Fruit fly (Drosophila melanogaster) whole organism, prepupa: ENCODE data around the gene Syx13.
A peak's percentile ranks its signal among the peaks of the same experiment; 100 is the strongest.

Experiments
- CG10669 ChIP-seq: fragments of 200-800 bp; sonication (Bioruptor generic); optimal IDR thresholded peaks from 3 replicates; lab custom pipeline; 2018; ENCODE audit warnings: missing biosample characterization, mild to moderate bottlenecking, missing genetic modification characterization, moderate library complexity
- CG11294 ChIP-seq: fragments of 200-800 bp; sonication (Bioruptor generic); IDR thresholded peaks from 2 replicates; pipeline ENCODE4 v1.3.6; 2022; ENCODE audit warnings: missing biosample characterization, missing genetic modification characterization
- CG11902 ChIP-seq: fragments of 200-800 bp; sonication (Bioruptor generic); optimal IDR thresholded peaks from 3 replicates; lab custom pipeline; 2016; ENCODE audit warnings: missing biosample characterization, missing genetic modification characterization
- CG15336 ChIP-seq: fragments of 200-800 bp; sonication (Bioruptor generic); IDR thresholded peaks from 2 replicates; pipeline ENCODE4 v1.3.6; 2022; ENCODE audit warnings: missing biosample characterization, missing genetic modification characterization
- CG3032 ChIP-seq: fragments of 200-800 bp; optimal IDR thresholded peaks from 2 replicates; lab custom pipeline; 2019; ENCODE audit warnings: missing biosample characterization, mild to moderate bottlenecking, missing genetic modification characterization, moderate library complexity
- CG31627 ChIP-seq: fragments of 200-800 bp; sonication (Bioruptor generic); optimal IDR thresholded peaks from 3 replicates; lab custom pipeline; 2016; ENCODE audit warnings: missing biosample characterization, missing genetic modification characterization
- CG32006 ChIP-seq: fragments of 200-800 bp; sonication (Bioruptor generic); optimal IDR thresholded peaks from 3 replicates; lab custom pipeline; 2017; ENCODE audit warnings: missing biosample characterization, mild to moderate bottlenecking, missing genetic modification characterization
- CG34406 ChIP-seq: fragments of 200-800 bp; sonication (Bioruptor generic); optimal IDR thresholded peaks from 3 replicates; lab custom pipeline; 2016; ENCODE audit warnings: missing biosample characterization, missing genetic modification characterization
- CG4318 ChIP-seq: fragments of 200-800 bp; sonication (Bioruptor generic); optimal IDR thresholded peaks from 3 replicates; lab custom pipeline; 2017; ENCODE audit warnings: missing biosample characterization, mild to moderate bottlenecking, missing genetic modification characterization
- CG6163 ChIP-seq: fragments of 200-800 bp; sonication (Bioruptor generic); IDR thresholded peaks from 3 replicates; pipeline ENCODE4 v1.3.6; 2022; ENCODE audit warnings: missing biosample characterization, missing genetic modification characterization
- CG6792 ChIP-seq: fragments of 200-800 bp; sonication (Bioruptor generic); optimal IDR thresholded peaks from 3 replicates; lab custom pipeline; 2016; ENCODE audit warnings: missing biosample characterization, missing genetic modification characterization
- CG6808 ChIP-seq: fragments of 200-800 bp; sonication (Bioruptor generic); optimal IDR thresholded peaks from 3 replicates; lab custom pipeline; 2017; ENCODE audit warnings: missing biosample characterization, missing genetic modification characterization, mild to moderate bottlenecking, moderate library complexity, missing genetic modification reagents
- CG6854 ChIP-seq: fragments of 200-800 bp; sonication (Bioruptor generic); optimal IDR thresholded peaks from 2 replicates; lab custom pipeline; 2017; ENCODE audit warnings: missing biosample characterization, mild to moderate bottlenecking, missing genetic modification characterization
- CG7368 ChIP-seq: fragments of 200-800 bp; sonication (Bioruptor generic); optimal IDR thresholded peaks from 3 replicates; lab custom pipeline; 2016; ENCODE audit warnings: missing biosample characterization, missing genetic modification characterization
- CG8119 ChIP-seq: fragments of 200-800 bp; sonication (Bioruptor generic); IDR thresholded peaks from 3 replicates; pipeline ENCODE4 v1.3.6; 2022; ENCODE audit warnings: missing biosample characterization, missing genetic modification characterization
- CG8319 ChIP-seq: fragments of 200-800 bp; sonication (Bioruptor generic); optimal IDR thresholded peaks from 3 replicates; lab custom pipeline; 2016; ENCODE audit warnings: missing biosample characterization, missing genetic modification characterization
- CG9139 ChIP-seq: fragments of 200-800 bp; sonication (Bioruptor generic); optimal IDR thresholded peaks from 3 replicates; lab custom pipeline; 2017; ENCODE audit warnings: missing biosample characterization, mild to moderate bottlenecking, missing genetic modification characterization
- Eip75B ChIP-seq: fragments of 200-800 bp; sonication (Bioruptor generic); optimal IDR thresholded peaks from 3 replicates; lab custom pipeline; 2016; ENCODE audit warnings: missing biosample characterization, missing genetic modification characterization
- Eip78C ChIP-seq: fragments of 200-800 bp; sonication (Bioruptor generic); peaks from one replicate; lab custom pipeline; 2016; ENCODE audit warnings: missing biosample characterization, missing genetic modification characterization
- Eip93F ChIP-seq: fragments of 200-800 bp; sonication (Bioruptor generic); optimal IDR thresholded peaks from 2 replicates; lab custom pipeline; 2016; ENCODE audit warnings: missing biosample characterization, mild to moderate bottlenecking, missing genetic modification characterization
- Ets21C ChIP-seq: fragments of 200-800 bp; sonication (Bioruptor generic); optimal IDR thresholded peaks from 3 replicates; lab custom pipeline; 2016; ENCODE audit warnings: missing biosample characterization, missing genetic modification characterization
- Ets96B ChIP-seq: fragments of 200-800 bp; optimal IDR thresholded peaks from 2 replicates; lab custom pipeline; 2019; ENCODE audit warnings: missing biosample characterization, mild to moderate bottlenecking, missing genetic modification characterization, moderate library complexity
- Gug ChIP-seq: fragments of 200-800 bp; sonication (Bioruptor generic); IDR thresholded peaks from 2 replicates; pipeline ENCODE4 v1.3.6; 2022; ENCODE audit warnings: missing biosample characterization, missing genetic modification characterization
- Hr38 ChIP-seq: sonication (Bioruptor generic); optimal IDR thresholded peaks from 2 replicates; lab custom pipeline; 2016; ENCODE audit warnings: missing biosample characterization, missing genetic modification characterization
- Hr39 ChIP-seq: fragments of 200-800 bp; sonication (Bioruptor generic); optimal IDR thresholded peaks from 2 replicates; lab custom pipeline; 2016; ENCODE audit warnings: missing biosample characterization, missing genetic modification characterization
- Hr4 ChIP-seq: fragments of 200-800 bp; sonication (Bioruptor generic); optimal IDR thresholded peaks from 3 replicates; lab custom pipeline; 2016; ENCODE audit warnings: missing biosample characterization, missing genetic modification characterization
- Lpt ChIP-seq: fragments of 200-800 bp; sonication (Bioruptor generic); optimal IDR thresholded peaks from 3 replicates; lab custom pipeline; 2016; ENCODE audit warnings: missing biosample characterization, missing genetic modification characterization
- Met ChIP-seq: fragments of 200-800 bp; sonication (Bioruptor generic); optimal IDR thresholded peaks from 3 replicates; lab custom pipeline; 2016; ENCODE audit warnings: missing biosample characterization, missing genetic modification characterization
- OdsH ChIP-seq: fragments of 200-800 bp; sonication (Bioruptor generic); optimal IDR thresholded peaks from 3 replicates; lab custom pipeline; 2016; ENCODE audit warnings: missing biosample characterization, missing genetic modification characterization
- Smox ChIP-seq: fragments of 200-800 bp; sonication (Bioruptor generic); optimal IDR thresholded peaks from 3 replicates; lab custom pipeline; 2016; ENCODE audit warnings: missing biosample characterization, missing genetic modification characterization
- Sox102F ChIP-seq: fragments of 200-800 bp; sonication (Bioruptor generic); optimal IDR thresholded peaks from 2 replicates; lab custom pipeline; 2016; ENCODE audit warnings: missing biosample characterization, mild to moderate bottlenecking, missing genetic modification characterization
- Sox14 ChIP-seq: fragments of 200-800 bp; sonication (Bioruptor generic); optimal IDR thresholded peaks from 3 replicates; lab custom pipeline; 2016; ENCODE audit warnings: missing biosample characterization, missing genetic modification characterization
- Sox15 ChIP-seq: fragments of 200-800 bp; sonication (Bioruptor generic); optimal IDR thresholded peaks from 3 replicates; lab custom pipeline; 2016; ENCODE audit warnings: missing biosample characterization, missing genetic modification characterization
- achi ChIP-seq: fragments of 200-800 bp; sonication (Bioruptor generic); optimal IDR thresholded peaks from 3 replicates; lab custom pipeline; 2016; ENCODE audit warnings: missing biosample characterization, missing genetic modification characterization
- acj6 ChIP-seq: fragments of 200-800 bp; sonication (Bioruptor generic); optimal IDR thresholded peaks from 3 replicates; lab custom pipeline; 2016; ENCODE audit warnings: missing biosample characterization, missing genetic modification characterization
- cyc ChIP-seq: fragments of 200-800 bp; sonication (Bioruptor generic); optimal IDR thresholded peaks from 3 replicates; lab custom pipeline; 2016; ENCODE audit warnings: missing biosample characterization, missing genetic modification characterization
- dac ChIP-seq: fragments of 200-800 bp; sonication (Bioruptor generic); optimal IDR thresholded peaks from 2 replicates; lab custom pipeline; 2017; ENCODE audit warnings: missing biosample characterization, mild to moderate bottlenecking, missing genetic modification characterization
- dsx ChIP-seq: fragments of 200-800 bp; optimal IDR thresholded peaks from 3 replicates; lab custom pipeline; 2019; ENCODE audit warnings: missing biosample characterization, mild to moderate bottlenecking, missing genetic modification characterization, moderate library complexity; ENCODE audit not compliant: poor library complexity, severe bottlenecking
- eg ChIP-seq: fragments of 200-800 bp; sonication (Bioruptor generic); IDR thresholded peaks from 3 replicates; pipeline ENCODE4 v1.3.6; 2022; ENCODE audit warnings: missing biosample characterization, missing genetic modification characterization
- esn ChIP-seq: fragments of 200-800 bp; sonication (Bioruptor generic); optimal IDR thresholded peaks from 2 replicates; lab custom pipeline; 2016; ENCODE audit warnings: missing biosample characterization, mild to moderate bottlenecking, missing genetic modification characterization, moderate library complexity
- fkh ChIP-seq: fragments of 200-800 bp; sonication (Bioruptor generic); optimal IDR thresholded peaks from 3 replicates; lab custom pipeline; 2017; ENCODE audit warnings: missing biosample characterization, mild to moderate bottlenecking, missing genetic modification characterization, moderate library complexity
- lz ChIP-seq: fragments of 200-800 bp; sonication (Bioruptor generic); optimal IDR thresholded peaks from 3 replicates; lab custom pipeline; 2016; ENCODE audit warnings: missing biosample characterization, missing genetic modification characterization
- pdm3 ChIP-seq: fragments of 200-800 bp; sonication (Bioruptor generic); optimal IDR thresholded peaks from 3 replicates; lab custom pipeline; 2016; ENCODE audit warnings: missing biosample characterization, missing genetic modification characterization
- spab ChIP-seq: fragments of 200-800 bp; sonication (Bioruptor generic); optimal IDR thresholded peaks from 2 replicates; lab custom pipeline; 2017; ENCODE audit warnings: missing biosample characterization, mild to moderate bottlenecking, missing genetic modification characterization, missing genetic modification reagents
- ss ChIP-seq, 2 experiments: fragments of 200-800 bp; sonication (Bioruptor generic); optimal IDR thresholded peaks; 2 replicates in 1 of 2; 3 replicates in 1 of 2; lab custom pipeline; 2017 to 2018; ENCODE audit warnings: mild to moderate bottlenecking in 2 of 2, missing biosample characterization in 2 of 2, missing genetic modification characterization in 2 of 2, moderate library complexity in 1 of 2
- svp ChIP-seq: fragments of 200-800 bp; sonication (Bioruptor generic); peaks from one replicate; lab custom pipeline; 2016; ENCODE audit warnings: missing biosample characterization, missing genetic modification characterization
- topi ChIP-seq: fragments of 200-800 bp; sonication (Bioruptor generic); optimal IDR thresholded peaks from 3 replicates; lab custom pipeline; 2016; ENCODE audit warnings: missing biosample characterization, missing genetic modification characterization

Syx13 gene

DNA sequence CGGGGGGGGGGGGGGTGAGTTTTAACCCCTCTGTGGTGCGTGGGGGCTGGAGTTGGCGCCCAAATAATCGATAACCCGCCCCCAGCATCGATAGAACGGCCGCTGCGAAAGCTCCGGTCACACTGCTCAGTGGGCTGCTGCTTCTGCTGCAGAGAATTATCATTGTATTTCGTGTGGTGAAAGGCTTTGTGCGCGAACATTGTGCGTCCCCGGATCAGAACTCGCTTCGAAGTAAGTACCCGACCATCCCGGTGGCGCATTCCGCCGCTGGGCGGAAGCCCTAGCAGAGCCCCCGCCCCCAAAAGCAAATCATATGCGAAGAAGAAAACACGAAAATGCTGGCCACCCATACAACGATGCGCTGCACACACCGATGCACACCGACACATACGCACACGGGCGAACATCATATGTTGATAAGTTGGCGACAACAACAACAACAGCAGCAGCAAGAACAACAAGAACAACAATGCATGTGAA, at the start of gene Syx13:
Syx13 (plus strand) TSS at position 100 of the 480 bp plus-strand sequence.
- TF ChIP-seq achi (no peak), Met (GFP tag; lab: Kevin White, UChicago) (no peak), CG6808 (GFP tag; lab: Kevin White, UChicago) (peak; percentile 29), fkh (peak; percentile 74), Sox102F (GFP tag; lab: Kevin White, UChicago) (no peak), Sox14 (GFP tag; lab: Kevin White, UChicago) (peak; percentile 63), CG6854 (GFP tag; lab: Kevin White, UChicago) (peak; percentile 38), Hr4 (GFP tag; lab: Kevin White, UChicago) (no peak), esn (peak; percentile 17), ss (GFP tag; optimal IDR thresholded peaks at IDR 0.05; lab: Kevin White, UChicago) (peak; percentile 29 to 33), Ets96B (tag; lab: Kevin White, UChicago) (peak; percentile 19), CG8319 (GFP tag; lab: Kevin White, UChicago) (no peak), topi (GFP tag; lab: Kevin White, UChicago) (peak; percentile 19), CG15336 (GFP tag; lab: Robert Waterston, UW) (peak; percentile 14; the same call in 1 of the 2 replicates), eg (0 out of 3 replicates have a peak, but pooled peaks have one; percentile 12), dsx (GFP tag; lab: Kevin White, UChicago) (peak; percentile 42), svp (peak; percentile 85), Eip78C (GFP tag; lab: Kevin White, UChicago) (peak; percentile 66)

DNA sequence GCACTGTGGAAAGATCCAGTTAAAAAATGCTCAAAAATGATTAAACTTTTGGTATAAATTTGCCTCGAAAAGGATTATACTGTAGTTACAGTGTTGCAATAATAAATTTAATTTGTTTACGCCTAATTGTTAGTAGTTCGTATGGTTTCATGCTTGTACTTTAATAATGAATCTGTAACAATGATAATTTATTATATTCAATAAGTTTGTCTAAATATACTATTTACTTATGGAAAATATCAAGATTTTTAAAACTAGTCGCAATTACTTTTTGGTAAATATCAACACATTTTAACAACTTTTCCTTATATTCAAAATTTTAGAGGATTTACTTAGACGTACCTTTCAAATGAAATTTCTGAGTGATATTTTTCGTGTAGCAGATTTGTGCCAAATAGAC, 49.4 kb upstream of the Syx13 start, which contains the start of gene CG11262:
CG11262 (plus strand) TSS at position 301 of the 400 bp plus-strand sequence.
- peak; percentile 10 for TF ChIP-seq svp
- no peak for TF ChIP-seq cyc

DNA sequence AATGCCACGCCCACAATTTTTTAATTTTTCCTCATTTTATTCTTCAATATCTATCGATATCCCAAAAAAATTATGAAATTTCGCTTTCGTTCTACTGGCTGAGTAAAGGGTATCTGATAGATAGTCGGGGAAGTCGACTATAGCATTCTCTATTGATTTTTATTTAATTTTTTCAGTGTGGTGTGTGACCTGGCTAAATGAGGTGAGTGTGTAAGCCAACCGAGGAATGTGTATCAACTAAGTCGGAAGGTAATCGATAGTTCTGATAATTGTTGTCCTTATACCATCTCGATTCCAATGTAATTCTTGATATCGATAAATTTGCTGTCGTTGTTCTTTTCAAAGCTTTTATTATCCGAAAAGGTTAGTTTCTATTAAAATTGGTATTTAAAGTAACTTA, 37.7 kb upstream of the Syx13 start, which contains the start of gene CG11263:
CG11263 (plus strand) TSS at position 328 of the 400 bp plus-strand sequence.
- no peak for TF ChIP-seq svp
- TF ChIP-seq CG10669 (GFP tag; lab: Kevin White, UChicago): no peak
- TF ChIP-seq Gug (GFP tag; lab: Robert Waterston, UW): no peak
- no peak for TF ChIP-seq spab (GFP tag; lab: Kevin White, UChicago)
- no peak for TF ChIP-seq Eip78C (GFP tag; lab: Kevin White, UChicago)
- no peak for TF ChIP-seq CG3032 (tag; lab: Kevin White, UChicago)
- TF ChIP-seq CG9139: no peak
- TF ChIP-seq Smox (GFP tag; lab: Kevin White, UChicago): no peak
- no peak for TF ChIP-seq pdm3
- no peak for TF ChIP-seq CG15336 (GFP tag; lab: Robert Waterston, UW)
- TF ChIP-seq cyc: peak; percentile 37
- peak; percentile 7 for TF ChIP-seq Sox15 (GFP tag; lab: Kevin White, UChicago)
- TF ChIP-seq Hr39 (GFP tag; lab: Kevin White, UChicago): peak; percentile 48
- peak; percentile 40 for TF ChIP-seq CG31627
- TF ChIP-seq Ets21C (GFP tag; lab: Kevin White, UChicago): peak; percentile 14
- peak; percentile 21 for TF ChIP-seq CG34406 (GFP tag; lab: Kevin White, UChicago)
- no peak for TF ChIP-seq CG6792 (GFP tag; lab: Kevin White, UChicago)
- no peak for TF ChIP-seq Hr38 (GFP tag; lab: Kevin White, UChicago)
- no peak for TF ChIP-seq Eip75B
- peak; percentile 52 for TF ChIP-seq topi (GFP tag; lab: Kevin White, UChicago)
- TF ChIP-seq CG32006 (GFP tag; lab: Kevin White, UChicago): no peak
- TF ChIP-seq CG7368 (GFP tag; lab: Kevin White, UChicago): no peak
- TF ChIP-seq Ets96B (tag; lab: Kevin White, UChicago): no peak
- TF ChIP-seq Sox102F (GFP tag; lab: Kevin White, UChicago): no peak
- no peak for TF ChIP-seq CG8119 (GFP tag; lab: Robert Waterston, UW)
- peak; percentile 36 for TF ChIP-seq acj6
- no peak for TF ChIP-seq CG11294 (GFP tag; lab: Robert Waterston, UW)
- no peak for TF ChIP-seq Hr4 (GFP tag; lab: Kevin White, UChicago)
- no peak for TF ChIP-seq dac
- peak; percentile 4 for TF ChIP-seq CG4318 (GFP tag; lab: Kevin White, UChicago)
- TF ChIP-seq Lpt (GFP tag; lab: Kevin White, UChicago): peak; percentile 12
- no peak for TF ChIP-seq achi
- peak; percentile 31 for TF ChIP-seq Sox14 (GFP tag; lab: Kevin White, UChicago)
- TF ChIP-seq CG6163 (GFP tag; lab: Robert Waterston, UW): no peak
- peak; percentile 28 for TF ChIP-seq OdsH (GFP tag; lab: Kevin White, UChicago)
- no peak for TF ChIP-seq CG11902
- TF ChIP-seq lz: peak; percentile 43
- TF ChIP-seq Eip93F (GFP tag; lab: Kevin White, UChicago): no peak
- no peak for TF ChIP-seq fkh
